Worm (Caenorhabditis elegans) whole organism, L1 larva: ENCODE data around the gene Y62E10A.20.
"Not testable (repeated sequence)": the region's sequence is repeated elsewhere in the genome, so short reads cannot be mapped to it uniquely, and the experiment has no call there.

Experiments used
- C16A3.4 ChIP-seq: fragments of 150-350 bp; optimal IDR thresholded peaks from 2 replicates; lab custom pipeline; 2014; ENCODE audit warnings: missing biosample characterization, missing genetic modification characterization
- F16B12.6 ChIP-seq: fragments of 150-350 bp; optimal IDR thresholded peaks from 2 replicates; lab custom pipeline; 2014; ENCODE audit warnings: missing biosample characterization, missing genetic modification characterization
- aha-1 ChIP-seq: fragments of 150-350 bp; optimal IDR thresholded peaks from 2 replicates; lab custom pipeline; 2014; ENCODE audit warnings: missing biosample characterization, missing genetic modification characterization
- alr-1 ChIP-seq: fragments of 200-800 bp; sonication (Bioruptor generic); optimal IDR thresholded peaks from 2 replicates; lab custom pipeline; 2018; ENCODE audit warnings: borderline replicate concordance, mild to moderate bottlenecking, missing genetic modification characterization, missing compliant biosample characterization
- ama-1 ChIP-seq: fragments of 150-350 bp; optimal IDR thresholded peaks from 2 replicates; lab custom pipeline; 2014
- ceh-63 ChIP-seq: fragments of 200-800 bp; sonication (Bioruptor generic); optimal IDR thresholded peaks from 2 replicates; lab custom pipeline; 2018; ENCODE audit warnings: mild to moderate bottlenecking, missing genetic modification characterization, missing compliant biosample characterization
- ceh-8 ChIP-seq: fragments of 200-800 bp; sonication (Bioruptor generic); optimal IDR thresholded peaks from 2 replicates; lab custom pipeline; 2018; ENCODE audit warnings: mild to moderate bottlenecking, missing genetic modification characterization, moderate library complexity, missing compliant biosample characterization
- dsc-1 ChIP-seq: sonication (generic microtip); optimal IDR thresholded peaks from 2 replicates; lab custom pipeline; 2016; ENCODE audit warnings: mild to moderate bottlenecking, missing genetic modification characterization, missing compliant biosample characterization
- efl-1 ChIP-seq, 4 experiments: fragments of 150-350 bp; optimal IDR thresholded peaks in 3 of 4; peaks in 1 of 4; 1 replicate in 1 of 4; 2 replicates in 3 of 4; lab custom pipeline; 2014; ENCODE audit warnings: missing biosample characterization in 2 of 4, missing genetic modification characterization in 2 of 4, missing genetic modification reagents in 2 of 4
- elt-2 ChIP-seq: sonication (generic microtip); optimal IDR thresholded peaks from 2 replicates; lab custom pipeline; 2016; ENCODE audit warnings: missing genetic modification characterization, mild to moderate bottlenecking, inconsistent platforms, missing compliant biosample characterization, missing genetic modification reagents
- elt-3 ChIP-seq, 6 experiments: fragments of 150-350 bp in 1 of 6; sonication (generic microtip); optimal IDR thresholded peaks; 2 replicates each; lab custom pipeline; 2017 to 2018; ENCODE audit warnings: missing biosample characterization in 6 of 6, missing genetic modification characterization in 6 of 6, inconsistent platforms in 1 of 6
- ets-5 ChIP-seq: fragments of 200-800 bp; sonication (Bioruptor generic); IDR thresholded peaks from 2 replicates; pipeline ENCODE4 v1.3.6; 2022; ENCODE audit warnings: missing genetic modification characterization, missing compliant biosample characterization
- fkh-10 ChIP-seq: sonication (generic microtip); optimal IDR thresholded peaks from 2 replicates; lab custom pipeline; 2017; ENCODE audit warnings: missing biosample characterization, missing genetic modification reagents, missing genetic modification characterization
- fos-1 ChIP-seq: fragments of 150-350 bp; optimal IDR thresholded peaks from 2 replicates; lab custom pipeline; 2014; ENCODE audit warnings: missing biosample characterization, missing genetic modification characterization
- grh-1 ChIP-seq: fragments of 200-800 bp; sonication (Bioruptor generic); IDR thresholded peaks from 2 replicates; pipeline ENCODE4 v1.3.6; 2022; ENCODE audit warnings: missing genetic modification reagents, missing genetic modification characterization, missing compliant biosample characterization
- hlh-4 ChIP-seq: sonication (generic microtip); optimal IDR thresholded peaks from 2 replicates; lab custom pipeline; 2016; ENCODE audit warnings: mild to moderate bottlenecking, missing genetic modification characterization, missing compliant biosample characterization
- isw-1 ChIP-seq: fragments of 200-800 bp; sonication (Bioruptor generic); IDR thresholded peaks from 2 replicates; pipeline ENCODE4 v1.3.6; 2022; ENCODE audit warnings: missing genetic modification characterization, missing compliant biosample characterization
- lin-13 ChIP-seq: fragments of 150-350 bp; optimal IDR thresholded peaks from 2 replicates; lab custom pipeline; 2014; ENCODE audit warnings: missing biosample characterization, missing genetic modification reagents, missing genetic modification characterization
- lin-35 ChIP-seq, 2 experiments: fragments of 150-350 bp; optimal IDR thresholded peaks; 2 replicates each; lab custom pipeline; 2014; ENCODE audit warnings: missing biosample characterization in 2 of 2, missing genetic modification characterization in 2 of 2, missing genetic modification reagents in 2 of 2
- lir-3 ChIP-seq: sonication (generic microtip); optimal IDR thresholded peaks from 2 replicates; lab custom pipeline; 2016; ENCODE audit warnings: mild to moderate bottlenecking, missing genetic modification characterization, moderate library complexity, missing compliant biosample characterization; ENCODE audit not compliant: poor library complexity
- mab-9 ChIP-seq: fragments of 200-800 bp; sonication (Bioruptor generic); IDR thresholded peaks from 2 replicates; pipeline ENCODE4 v1.3.6; 2022; ENCODE audit warnings: missing genetic modification reagents, missing genetic modification characterization, missing compliant biosample characterization
- mef-2 ChIP-seq: fragments of 150-350 bp; optimal IDR thresholded peaks from 2 replicates; lab custom pipeline; 2014; ENCODE audit warnings: missing biosample characterization, missing genetic modification characterization
- mep-1 ChIP-seq: fragments of 150-350 bp; optimal IDR thresholded peaks from 2 replicates; lab custom pipeline; 2014; ENCODE audit warnings: missing biosample characterization, missing genetic modification characterization
- nhr-19 ChIP-seq: fragments of 200-800 bp; sonication (Bioruptor generic); conservative IDR thresholded peaks from 2 replicates; pipeline ENCODE4 v1.3.6; 2022; ENCODE audit warnings: missing genetic modification characterization, missing compliant biosample characterization
- nhr-28 ChIP-seq: fragments of 150-350 bp; optimal IDR thresholded peaks from 2 replicates; lab custom pipeline; 2014; ENCODE audit warnings: missing biosample characterization, missing genetic modification characterization
- nhr-47 ChIP-seq: sonication (generic microtip); optimal IDR thresholded peaks from 2 replicates; lab custom pipeline; 2016; ENCODE audit warnings: mild to moderate bottlenecking, missing genetic modification characterization, moderate library complexity, missing compliant biosample characterization
- nhr-85 ChIP-seq: sonication (generic microtip); peaks from one replicate; lab custom pipeline; 2016; ENCODE audit warnings: missing genetic modification characterization, inconsistent platforms, missing compliant biosample characterization
- pqm-1 ChIP-seq: sonication (generic microtip); optimal IDR thresholded peaks from 3 replicates; lab custom pipeline; 2017; ENCODE audit warnings: missing biosample characterization, missing genetic modification characterization
- rnt-1 ChIP-seq: sonication (generic microtip); optimal IDR thresholded peaks from 2 replicates; lab custom pipeline; 2016; ENCODE audit warnings: mild to moderate bottlenecking, missing genetic modification characterization, moderate library complexity, missing compliant biosample characterization
- snpc-4 ChIP-seq: fragments of 150-350 bp; optimal IDR thresholded peaks from 2 replicates; lab custom pipeline; 2014; ENCODE audit warnings: missing biosample characterization, missing genetic modification characterization
- sptf-1 ChIP-seq: fragments of 150-350 bp; optimal IDR thresholded peaks from 2 replicates; lab custom pipeline; 2014; ENCODE audit warnings: missing biosample characterization, missing genetic modification characterization
- swsn-7 ChIP-seq: sonication (generic microtip); optimal IDR thresholded peaks from 2 replicates; lab custom pipeline; 2016; ENCODE audit warnings: missing genetic modification characterization, missing compliant biosample characterization
- tbx-2 ChIP-seq: sonication (generic microtip); optimal IDR thresholded peaks from 2 replicates; lab custom pipeline; 2016; ENCODE audit warnings: missing genetic modification characterization, missing compliant biosample characterization
- unc-30 ChIP-seq: sonication (generic microtip); optimal IDR thresholded peaks from 2 replicates; lab custom pipeline; 2017; ENCODE audit warnings: missing biosample characterization, missing genetic modification characterization
- unc-62 ChIP-seq: fragments of 150-350 bp; optimal IDR thresholded peaks from 2 replicates; lab custom pipeline; 2014; ENCODE audit warnings: missing biosample characterization, missing genetic modification reagents, missing genetic modification characterization
- vab-15 ChIP-seq: sonication (generic microtip); optimal IDR thresholded peaks from 2 replicates; lab custom pipeline; 2017; ENCODE audit warnings: missing genotype, mild to moderate bottlenecking, missing genetic modification characterization, missing compliant biosample characterization
- zag-1 ChIP-seq: fragments of 150-350 bp; optimal IDR thresholded peaks from 2 replicates; lab custom pipeline; 2014; ENCODE audit warnings: missing biosample characterization, missing genetic modification characterization
- ztf-4 ChIP-seq: fragments of 150-350 bp; optimal IDR thresholded peaks from 2 replicates; lab custom pipeline; 2014; ENCODE audit warnings: missing biosample characterization, missing genetic modification characterization

The Y62E10A.20 gene

ce11 chrIV:13386043-13386442 is at the start of gene Y62E10A.20, which contains the start of the genes Y62E10A.23 and mdt-9 (continued):
- TF ChIP-seq elt-3 (tag; optimal IDR thresholded peaks at IDR 0.05; lab: Kevin White, UChicago): peak in 2 of 6 experiments; percentile 39 to 61
- TF ChIP-seq elt-2: peak; percentile 12
- TF ChIP-seq fos-1 (tag; lab: Kevin White, UChicago): peak; percentile 67
- TF ChIP-seq nhr-47 (tag; lab: Kevin White, UChicago): peak; percentile 84
- TF ChIP-seq unc-62 (GFP tag; lab: Kevin White, UChicago): no peak
- TF ChIP-seq lin-35 (GFP tag; optimal IDR thresholded peaks at IDR 0.05; lab: Kevin White, UChicago): peak; percentile 78 to 87
- peak; percentile 75 to 76 for TF ChIP-seq efl-1 (optimal IDR thresholded peaks at IDR 0.05; lab: Kevin White, UChicago)
- TF ChIP-seq efl-1 (GFP tag; optimal IDR thresholded peaks at IDR 0.05 in 1 of 2; lab: Kevin White, UChicago): peak; percentile 70 to 97
- peak; percentile 94 for TF ChIP-seq C16A3.4 (tag; lab: Kevin White, UChicago)
- TF ChIP-seq ets-5 (GFP tag; lab: Robert Waterston, UW): no peak
- no peak for TF ChIP-seq zag-1 (tag; lab: Kevin White, UChicago)
- TF ChIP-seq mab-9 (GFP tag; lab: Robert Waterston, UW): no peak
- TF ChIP-seq grh-1 (GFP tag; lab: Robert Waterston, UW): 0 out of 2 replicates have a peak, but pooled peaks have one; percentile 32
- no peak for TF ChIP-seq aha-1 (tag; lab: Kevin White, UChicago)
- peak; percentile 65 for TF ChIP-seq lir-3 (tag; lab: Kevin White, UChicago)
- peak; percentile 74 for TF ChIP-seq nhr-19
- peak; percentile 69 for TF ChIP-seq vab-15 (tag; lab: Kevin White, UChicago)
- TF ChIP-seq alr-1: no peak
- peak; percentile 79 for TF ChIP-seq lin-13 (GFP tag; lab: Kevin White, UChicago)
- TF ChIP-seq F16B12.6 (tag; lab: Kevin White, UChicago): peak; percentile 19
- TF ChIP-seq mef-2 (tag; lab: Kevin White, UChicago): no peak
- TF ChIP-seq sptf-1 (tag; lab: Kevin White, UChicago): no peak
- no peak for TF ChIP-seq fkh-10 (GFP tag; lab: Kevin White, UChicago)
- TF ChIP-seq nhr-28: no peak
- no peak for TF ChIP-seq ceh-8 (GFP tag; lab: Kevin White, UChicago)
- TF ChIP-seq ama-1 (lab: Kevin White, UChicago): no peak
- TF ChIP-seq unc-30 (tag; lab: Kevin White, UChicago): no peak
- TF ChIP-seq mep-1: peak; percentile 67
- TF ChIP-seq ztf-4 (tag; lab: Kevin White, UChicago): no peak
- peak; percentile 78 for TF ChIP-seq nhr-85 (tag; lab: Kevin White, UChicago)
- TF ChIP-seq ceh-63 (GFP tag; lab: Kevin White, UChicago): no peak
- TF ChIP-seq dsc-1 (tag; lab: Kevin White, UChicago): peak; percentile 78

- not testable (repeated sequence) for TF ChIP-seq pqm-1 (tag; lab: Kevin White, UChicago); rnt-1; hlh-4
Measured at ce11 chrIV:13433904-13434303, 48.0 kb upstream of the Y62E10A.20 start, which contains the start of gene K09B11.5. Gene K09B11.5, minus strand, starts transcription at chrIV:13434004.

ce11 chrIV:13430137-13430536 is 44.2 kb upstream of the Y62E10A.20 start:
- TF ChIP-seq grh-1 (GFP tag; lab: Robert Waterston, UW) (0 out of 2 replicates have a peak, but pooled peaks have one; percentile 26), tbx-2 (peak; percentile 11), isw-1 (peak; percentile 42; the same call in 1 of the 2 replicates), dsc-1 (tag; lab: Kevin White, UChicago) (peak; percentile 23), lin-13 (GFP tag; lab: Kevin White, UChicago) (peak; percentile 28), snpc-4 (tag; lab: Kevin White, UChicago) (peak; percentile 50), nhr-47 (tag; lab: Kevin White, UChicago) (peak; percentile 57), swsn-7 (tag; lab: Kevin White, UChicago) (peak; percentile 20), nhr-19 (peak; percentile 66), efl-1 (optimal IDR thresholded peaks at IDR 0.05; lab: Kevin White, UChicago) (peak in 1 of 2 experiments; percentile 0), efl-1 (GFP tag; optimal IDR thresholded peaks at IDR 0.05 in 1 of 2; lab: Kevin White, UChicago) (peak in 1 of 2 experiments; percentile 65)
